Fruit fly (Drosophila melanogaster) whole organism, embryonic: Measurements from ENCODE around the gene Hrs.

Experiments
- Abd-B ChIP-seq: fragments of 200-800 bp; sonication (Bioruptor generic); optimal IDR thresholded peaks from 2 replicates; lab custom pipeline; 2018; ENCODE audit warnings: missing biosample characterization, mild to moderate bottlenecking, missing genetic modification characterization, moderate library complexity
- CG10147 ChIP-seq: fragments of 200-800 bp; sonication (Bioruptor generic); optimal IDR thresholded peaks from 2 replicates; lab custom pipeline; 2019; ENCODE audit warnings: missing biosample characterization, mild to moderate bottlenecking, missing genetic modification characterization, moderate library complexity
- CG10654 ChIP-seq: fragments of 200-800 bp; sonication (Bioruptor generic); optimal IDR thresholded peaks from 2 replicates; lab custom pipeline; 2016; ENCODE audit warnings: missing biosample characterization, missing genetic modification characterization
- CG11398 ChIP-seq: fragments of 200-800 bp; sonication (Bioruptor generic); optimal IDR thresholded peaks from 2 replicates; lab custom pipeline; 2016; ENCODE audit warnings: missing biosample characterization, missing genetic modification characterization
- CG1603 ChIP-seq: fragments of 200-800 bp; sonication (Bioruptor generic); optimal IDR thresholded peaks from 2 replicates; lab custom pipeline; 2019; ENCODE audit warnings: missing biosample characterization, mild to moderate bottlenecking, missing genetic modification characterization, moderate library complexity
- CG16813 ChIP-seq: fragments of 200-800 bp; sonication (Bioruptor generic); IDR thresholded peaks from 3 replicates; pipeline ENCODE4 v1.3.6; 2022; ENCODE audit warnings: missing biosample characterization, missing genetic modification characterization; ENCODE audit not compliant: partially characterized antibody
- CG18011 ChIP-seq: fragments of 200-800 bp; sonication (Bioruptor generic); optimal IDR thresholded peaks from 2 replicates; lab custom pipeline; 2017; ENCODE audit warnings: missing biosample characterization, missing genetic modification characterization, mild to moderate bottlenecking, moderate library complexity, missing genotype
- CG2116 ChIP-seq: fragments of 200-800 bp; sonication (Bioruptor generic); optimal IDR thresholded peaks from 3 replicates; lab custom pipeline; 2018; ENCODE audit warnings: missing biosample characterization, mild to moderate bottlenecking, missing genetic modification characterization
- CG2199 ChIP-seq: fragments of 200-800 bp; sonication (Bioruptor generic); IDR thresholded peaks from 3 replicates; pipeline ENCODE4 v1.3.6; 2022; ENCODE audit warnings: missing biosample characterization, missing genetic modification characterization
- CG31365 ChIP-seq: fragments of 200-800 bp; sonication (Bioruptor generic); optimal IDR thresholded peaks from 2 replicates; lab custom pipeline; 2018; ENCODE audit warnings: missing biosample characterization, mild to moderate bottlenecking, missing genetic modification characterization
- CG33557 ChIP-seq: fragments of 200-800 bp; sonication (Bioruptor generic); optimal IDR thresholded peaks from 2 replicates; lab custom pipeline; 2019; ENCODE audit warnings: missing biosample characterization, mild to moderate bottlenecking, missing genetic modification characterization, moderate library complexity
- CG34422 ChIP-seq: fragments of 200-800 bp; sonication (Bioruptor generic); IDR thresholded peaks from 3 replicates; pipeline ENCODE4 v1.3.6; 2022; ENCODE audit warnings: missing biosample characterization, missing genetic modification characterization
- CG3838 ChIP-seq: fragments of 200-800 bp; sonication (Bioruptor generic); optimal IDR thresholded peaks from 3 replicates; lab custom pipeline; 2016; ENCODE audit warnings: missing biosample characterization, missing genetic modification characterization
- CG4404 ChIP-seq: fragments of 200-800 bp; sonication (Bioruptor generic); IDR thresholded peaks from 2 replicates; pipeline ENCODE4 v1.3.6; 2022; ENCODE audit warnings: missing biosample characterization, missing genetic modification characterization
- CG6689 ChIP-seq: fragments of 200-800 bp; sonication (Bioruptor generic); IDR thresholded peaks from 2 replicates; pipeline ENCODE4 v1.3.6; 2022; ENCODE audit warnings: missing biosample characterization, missing genetic modification characterization
- CG7556 ChIP-seq: fragments of 200-800 bp; sonication (Bioruptor generic); optimal IDR thresholded peaks from 2 replicates; lab custom pipeline; 2017; ENCODE audit warnings: missing biosample characterization, mild to moderate bottlenecking, missing genetic modification characterization
- CG8924 ChIP-seq: fragments of 200-800 bp; optimal IDR thresholded peaks from 3 replicates; lab custom pipeline; 2019; ENCODE audit warnings: missing biosample characterization, mild to moderate bottlenecking, missing genetic modification characterization, moderate library complexity
- CG9876 ChIP-seq: fragments of 200-800 bp; sonication (Bioruptor generic); optimal IDR thresholded peaks from 2 replicates; lab custom pipeline; 2016; ENCODE audit warnings: missing biosample characterization, missing genetic modification characterization
- CrebB ChIP-seq: fragments of 200-800 bp; sonication (Bioruptor generic); optimal IDR thresholded peaks from 3 replicates; lab custom pipeline; 2018; ENCODE audit warnings: missing biosample characterization, mild to moderate bottlenecking, missing genetic modification characterization
- Dad ChIP-seq: fragments of 200-800 bp; sonication (Bioruptor generic); optimal IDR thresholded peaks from 3 replicates; lab custom pipeline; 2016; ENCODE audit warnings: missing biosample characterization, missing genetic modification characterization
- Dek ChIP-seq: fragments of 200-800 bp; sonication (Bioruptor generic); optimal IDR thresholded peaks from 3 replicates; lab custom pipeline; 2019; ENCODE audit warnings: missing biosample characterization, mild to moderate bottlenecking, missing genetic modification characterization, moderate library complexity
- Dfd ChIP-seq, 2 experiments: fragments of >200 bp; optimal IDR thresholded peaks; 2 replicates each; lab custom pipeline; 2017; ENCODE audit warnings: missing biosample characterization in 2 of 2, missing genetic modification characterization in 2 of 2
- ERR ChIP-seq: fragments of 200-800 bp; sonication (Bioruptor generic); optimal IDR thresholded peaks from 2 replicates; lab custom pipeline; 2016; ENCODE audit warnings: missing biosample characterization, missing genetic modification characterization
- Hand ChIP-seq: fragments of 200-800 bp; sonication (Bioruptor generic); optimal IDR thresholded peaks from 2 replicates; lab custom pipeline; 2017; ENCODE audit warnings: mild to moderate bottlenecking, missing biosample characterization, missing genetic modification reagents, missing genetic modification characterization
- Hmx ChIP-seq: fragments of 200-800 bp; sonication (Bioruptor generic); optimal IDR thresholded peaks from 2 replicates; lab custom pipeline; 2016; ENCODE audit warnings: missing biosample characterization, missing genetic modification characterization
- Hr3 ChIP-seq: fragments of 200-800 bp; sonication (Bioruptor generic); optimal IDR thresholded peaks from 3 replicates; lab custom pipeline; 2016; ENCODE audit warnings: missing biosample characterization, missing genetic modification characterization
- Hr39 ChIP-seq: fragments of >200 bp; optimal IDR thresholded peaks from 2 replicates; lab custom pipeline; 2017
- Kr ChIP-seq: fragments of 200-800 bp; sonication (Bioruptor generic); optimal IDR thresholded peaks from 2 replicates; lab custom pipeline; 2017; ENCODE audit warnings: missing biosample characterization, mild to moderate bottlenecking, missing genetic modification characterization
- Neu2 ChIP-seq: fragments of 200-800 bp; sonication (Bioruptor generic); optimal IDR thresholded peaks from 3 replicates; lab custom pipeline; 2016; ENCODE audit warnings: missing biosample characterization, missing genetic modification characterization, borderline replicate concordance
- Xbp1 ChIP-seq: fragments of 200-800 bp; sonication (Bioruptor generic); optimal IDR thresholded peaks from 3 replicates; lab custom pipeline; 2016; ENCODE audit warnings: missing biosample characterization, mild to moderate bottlenecking, missing genetic modification characterization
- YL-1 ChIP-seq: fragments of 200-800 bp; sonication (Bioruptor generic); optimal IDR thresholded peaks from 3 replicates; lab custom pipeline; 2017; ENCODE audit warnings: missing biosample characterization, mild to moderate bottlenecking, missing genetic modification characterization
- aop ChIP-seq: fragments of 200-800 bp; sonication (Bioruptor generic); IDR thresholded peaks from 2 replicates; pipeline ENCODE4 v1.3.6; 2022; ENCODE audit warnings: missing biosample characterization, missing genetic modification characterization
- br ChIP-seq: fragments of >200 bp; optimal IDR thresholded peaks from 2 replicates; lab custom pipeline; 2017
- cwo ChIP-seq: fragments of 200-800 bp; sonication (Bioruptor generic); optimal IDR thresholded peaks from 3 replicates; lab custom pipeline; 2017; ENCODE audit warnings: missing biosample characterization, missing genetic modification characterization, mild to moderate bottlenecking, moderate library complexity, missing genetic modification reagents
- gro ChIP-seq: fragments of 200-800 bp; sonication (Bioruptor generic); optimal IDR thresholded peaks from 2 replicates; lab custom pipeline; 2016; ENCODE audit warnings: missing biosample characterization, missing genetic modification characterization
- hkb ChIP-seq, 2 experiments: fragments of 200-800 bp in 1 of 2; fragments of >200 bp in 1 of 2; sonication (Bioruptor generic) in 1 of 2; IDR thresholded peaks in 1 of 2; optimal IDR thresholded peaks in 1 of 2; 2 replicates each; pipeline versions ENCODE4 v1.3.6 to Lab custom; 2017 to 2022; ENCODE audit warnings: missing biosample characterization in 1 of 2, missing genetic modification characterization in 1 of 2
- ind ChIP-seq: fragments of 200-800 bp; sonication (Bioruptor generic); optimal IDR thresholded peaks from 3 replicates; lab custom pipeline; 2016; ENCODE audit warnings: missing biosample characterization, missing genetic modification characterization
- nom ChIP-seq: fragments of 200-800 bp; sonication (Bioruptor generic); optimal IDR thresholded peaks from 2 replicates; lab custom pipeline; 2017; ENCODE audit warnings: missing biosample characterization, missing genetic modification characterization, mild to moderate bottlenecking, moderate library complexity, missing genetic modification reagents
- odd ChIP-seq: fragments of 200-800 bp; sonication (Bioruptor generic); optimal IDR thresholded peaks from 2 replicates; lab custom pipeline; 2017; ENCODE audit warnings: missing biosample characterization, mild to moderate bottlenecking, missing genetic modification characterization
- pho ChIP-seq: fragments of 200-800 bp; sonication (Bioruptor generic); optimal IDR thresholded peaks from 2 replicates; lab custom pipeline; 2016; ENCODE audit warnings: missing biosample characterization, missing genetic modification characterization
- pnt ChIP-seq: fragments of 200-800 bp; sonication (Bioruptor generic); optimal IDR thresholded peaks from 3 replicates; lab custom pipeline; 2016; ENCODE audit warnings: missing biosample characterization, missing genetic modification characterization
- row ChIP-seq: fragments of 200-800 bp; sonication (Bioruptor generic); IDR thresholded peaks from 3 replicates; pipeline ENCODE4 v1.3.6; 2022; ENCODE audit warnings: missing biosample characterization, missing genetic modification characterization
- sim ChIP-seq: fragments of 200-800 bp; sonication (Bioruptor generic); IDR thresholded peaks from 2 replicates; pipeline ENCODE4 v1.3.6; 2022; ENCODE audit warnings: missing biosample characterization, missing genetic modification characterization
- slbo ChIP-seq: fragments of 200-800 bp; sonication (Bioruptor generic); IDR thresholded peaks from 2 replicates; pipeline ENCODE4 v1.3.6; 2022; ENCODE audit warnings: missing biosample characterization, missing genetic modification characterization
- slp2 ChIP-seq: fragments of 200-800 bp; sonication (Bioruptor generic); optimal IDR thresholded peaks from 2 replicates; lab custom pipeline; 2016; ENCODE audit warnings: missing biosample characterization, missing genetic modification characterization
- stwl ChIP-seq: fragments of 200-800 bp; sonication (Bioruptor generic); optimal IDR thresholded peaks from 3 replicates; lab custom pipeline; 2018; ENCODE audit warnings: missing biosample characterization, mild to moderate bottlenecking, missing genetic modification characterization, moderate library complexity
- tio ChIP-seq: fragments of 200-800 bp; sonication (Bioruptor generic); optimal IDR thresholded peaks from 2 replicates; lab custom pipeline; 2017; ENCODE audit warnings: missing biosample characterization, missing genetic modification characterization, inconsistent platforms
- tll ChIP-seq, 2 experiments: fragments of 200-800 bp in 1 of 2; fragments of >200 bp in 1 of 2; sonication (Bioruptor generic) in 1 of 2; optimal IDR thresholded peaks; 2 replicates each; lab custom pipeline; 2017 to 2019; ENCODE audit warnings: missing biosample characterization in 2 of 2, missing genetic modification characterization in 2 of 2, mild to moderate bottlenecking in 1 of 2, moderate library complexity in 1 of 2
- zfh1 ChIP-seq: fragments of 200-800 bp; sonication (Bioruptor generic); IDR thresholded peaks from 3 replicates; pipeline ENCODE4 v1.3.6; 2022; ENCODE audit warnings: missing biosample characterization, missing genetic modification characterization

Hrs gene

DNA sequence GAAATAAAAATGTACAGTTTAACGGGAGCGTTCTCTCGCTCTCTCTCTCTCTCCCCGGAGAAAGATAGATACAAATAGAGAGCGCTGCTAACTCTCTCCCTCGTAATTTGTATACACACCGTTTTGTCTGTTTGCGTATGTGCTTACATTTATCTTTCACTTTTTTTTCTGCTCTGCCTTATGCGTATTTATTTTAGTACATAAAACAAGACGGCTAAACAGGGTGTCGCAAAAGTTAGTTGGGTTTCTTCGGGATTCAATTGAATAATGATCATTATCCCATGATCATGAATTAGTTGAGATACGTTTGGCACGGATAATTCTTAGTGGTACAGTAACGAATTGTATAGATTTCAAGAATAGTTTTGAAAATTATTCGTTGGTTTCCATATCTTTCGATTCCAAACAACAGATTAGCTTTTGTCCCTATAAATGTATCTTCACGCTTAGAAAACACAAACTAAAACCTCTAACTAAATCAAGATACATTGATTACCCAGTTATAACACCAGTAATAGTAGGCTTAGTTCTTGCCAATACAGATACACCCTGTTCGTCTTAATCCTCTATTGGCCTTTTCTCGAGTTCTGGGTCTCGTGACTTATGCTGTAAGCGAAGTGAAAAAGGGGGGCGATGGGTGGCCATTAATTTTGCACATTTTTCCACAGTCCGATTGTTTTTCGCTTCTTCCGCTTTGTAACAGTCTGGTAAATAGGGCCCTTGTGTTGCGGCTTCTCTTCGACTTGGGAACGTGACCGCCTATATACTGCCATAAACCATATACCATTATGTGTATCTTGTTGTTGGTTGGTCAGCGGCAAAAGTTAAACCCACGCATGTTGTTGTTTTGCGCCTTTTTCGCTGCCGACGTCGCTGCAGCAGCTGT is 14.9 kb downstream of the Hrs start (continued):
- TF ChIP-seq YL-1 (GFP tag; lab: Kevin White, UChicago): peak; percentile 76
- TF ChIP-seq CG6689 (GFP tag; lab: Robert Waterston, UW): no peak
- TF ChIP-seq slbo (GFP tag; lab: Robert Waterston, UW): no peak
- TF ChIP-seq cwo (GFP tag; lab: Kevin White, UChicago): peak; percentile 95
- TF ChIP-seq br (lab: Kevin White, UChicago): no peak
- TF ChIP-seq CG2199: no peak
- TF ChIP-seq CG9876 (GFP tag; lab: Kevin White, UChicago): peak; percentile 2
- TF ChIP-seq CG8924: peak; percentile 88
- TF ChIP-seq Hand (GFP tag; lab: Kevin White, UChicago): peak; percentile 82
- peak; percentile 73 for TF ChIP-seq CG31365 (tag; lab: Kevin White, UChicago)
- no peak for TF ChIP-seq CG3838 (GFP tag; lab: Kevin White, UChicago)
- TF ChIP-seq CG7556 (GFP tag; lab: Kevin White, UChicago): peak; percentile 94
- peak; percentile 86 for TF ChIP-seq Dek (tag; lab: Kevin White, UChicago)
- TF ChIP-seq Neu2 (GFP tag; lab: Kevin White, UChicago): peak; percentile 29
- no peak for TF ChIP-seq hkb (optimal IDR thresholded peaks at IDR 0.05; lab: Kevin White, UChicago)
- TF ChIP-seq hkb (GFP tag; IDR thresholded peaks at IDR 0.05; lab: Robert Waterston, UW): no peak
- TF ChIP-seq CG34422 (GFP tag; lab: Robert Waterston, UW): no peak
- no peak for TF ChIP-seq stwl
- no peak for TF ChIP-seq CG4404 (GFP tag; lab: Robert Waterston, UW)
- TF ChIP-seq CG33557 (GFP tag; lab: Kevin White, UChicago): peak; percentile 77
- TF ChIP-seq CG10654 (GFP tag; lab: Kevin White, UChicago): peak; percentile 57
- TF ChIP-seq nom (GFP tag; lab: Kevin White, UChicago): peak; percentile 81
- TF ChIP-seq Abd-B (GFP tag; lab: Kevin White, UChicago): peak; percentile 57
- TF ChIP-seq ind (GFP tag; lab: Kevin White, UChicago): peak; percentile 81
- TF ChIP-seq zfh1 (GFP tag; lab: Robert Waterston, UW): no peak
- TF ChIP-seq Kr (GFP tag; lab: Kevin White, UChicago): no peak
- peak in 1 of 2 experiments; percentile 67 for TF ChIP-seq tll (GFP tag; optimal IDR thresholded peaks at IDR 0.05; lab: Kevin White, UChicago)
- TF ChIP-seq Dfd (GFP tag; optimal IDR thresholded peaks at IDR 0.05; lab: Kevin White, UChicago): peak in 1 of 2 experiments; percentile 14
- peak; percentile 51 for TF ChIP-seq CG11398 (GFP tag; lab: Kevin White, UChicago)
- TF ChIP-seq tio (GFP tag; lab: Kevin White, UChicago): peak; percentile 59
- peak; percentile 92 for TF ChIP-seq CG10147 (GFP tag; lab: Kevin White, UChicago)
- peak; percentile 46 for TF ChIP-seq CG18011 (GFP tag; lab: Kevin White, UChicago)
- no peak for TF ChIP-seq CG16813
- peak; percentile 73 for TF ChIP-seq Dad
- peak; percentile 65 for TF ChIP-seq CG1603 (tag; lab: Kevin White, UChicago)
- TF ChIP-seq Hr39 (lab: Kevin White, UChicago): no peak
- TF ChIP-seq sim (GFP tag; lab: Robert Waterston, UW): no peak
- TF ChIP-seq Hmx (GFP tag; lab: Kevin White, UChicago): peak; percentile 77
- no peak for TF ChIP-seq row (GFP tag; lab: Robert Waterston, UW)
- peak; percentile 79 for TF ChIP-seq CrebB (tag; lab: Kevin White, UChicago)
- peak; percentile 79 for TF ChIP-seq pho (GFP tag; lab: Kevin White, UChicago)
- TF ChIP-seq ERR (GFP tag; lab: Kevin White, UChicago): peak; percentile 0
- peak; percentile 71 for TF ChIP-seq Xbp1 (GFP tag; lab: Kevin White, UChicago)
- TF ChIP-seq slp2: peak; percentile 70
- TF ChIP-seq gro (GFP tag; lab: Kevin White, UChicago): peak; percentile 49
- TF ChIP-seq odd (GFP tag; lab: Kevin White, UChicago): peak; percentile 81
- peak; percentile 56 for TF ChIP-seq pnt (GFP tag; lab: Kevin White, UChicago)
- TF ChIP-seq Hr3 (GFP tag; lab: Kevin White, UChicago): peak; percentile 50
- TF ChIP-seq aop: no peak
- peak; percentile 25 for TF ChIP-seq CG2116 (GFP tag; lab: Kevin White, UChicago)
